Fruit fly (Drosophila melanogaster): ENCODE data around the gene Spase22-23.

The Spase22-23 gene

dm6 chr3R:24252494-24252893, 22.7 kb upstream of the Spase22-23 start, which contains the start of gene beta-PheRS (continued):
- TF ChIP-seq CG12071 (GFP tag; optimal IDR thresholded peaks at IDR 0.05) (no peak), CG3838 (GFP tag; optimal IDR thresholded peaks at IDR 0.05) (no peak), CG16779 (GFP tag; IDR thresholded peaks at IDR 0.05) (no peak), CG8388 (GFP tag; optimal IDR thresholded peaks at IDR 0.05) (peak; percentile 86), CTCF (GFP tag; optimal IDR thresholded peaks at IDR 0.05) (no peak), C15 (GFP tag; IDR thresholded peaks at IDR 0.05) (0 out of 3 replicates have a peak, but pooled peaks have one; percentile 57), chn (GFP tag; optimal IDR thresholded peaks at IDR 0.05) (peak; percentile 34), Max (GFP tag; optimal IDR thresholded peaks at IDR 0.05) (peak; percentile 73), ssp (GFP tag; IDR thresholded peaks at IDR 0.05) (peak; percentile 98), NC2α (GFP tag; optimal IDR thresholded peaks at IDR 0.05) (no peak), CG6254 (GFP tag; optimal IDR thresholded peaks at IDR 0.05) (no peak), CG3407 (GFP tag; optimal IDR thresholded peaks at IDR 0.05) (no peak), tio (GFP tag; optimal IDR thresholded peaks at IDR 0.05) (no peak), CG2129 (GFP tag; IDR thresholded peaks at IDR 0.05; ENCODE audit: partially characterized antibody) (peak; percentile 63), gcm2 (GFP tag; optimal IDR thresholded peaks at IDR 0.05) (no peak), Taf1 (GFP tag; IDR thresholded peaks at IDR 0.05) (no peak), pum (GFP tag; optimal IDR thresholded peaks at IDR 0.05) (peak; percentile 8), bbx (GFP tag; IDR thresholded peaks at IDR 0.05; ENCODE audit: partially characterized antibody) (peak; percentile 92), CG18262 (tag; optimal IDR thresholded peaks at IDR 0.05) (no peak), CG4424 (GFP tag; optimal IDR thresholded peaks at IDR 0.05) (no peak), CG34224 (GFP tag; IDR thresholded peaks at IDR 0.05; ENCODE audit: partially characterized antibody) (peak; percentile 91), Dfd (GFP tag; optimal IDR thresholded peaks at IDR 0.05) (no peak), Xbp1 (GFP tag; optimal IDR thresholded peaks at IDR 0.05) (peak; percentile 72), sna (GFP tag; IDR thresholded peaks at IDR 0.05; ENCODE audit: partially characterized antibody) (peak; percentile 90), CG2120 (GFP tag; optimal IDR thresholded peaks at IDR 0.05) (peak; percentile 75), CG11093 (GFP tag; IDR thresholded peaks at IDR 0.05) (no peak), disco-r (GFP tag; optimal IDR thresholded peaks at IDR 0.05) (no peak), CG31365 (tag; optimal IDR thresholded peaks at IDR 0.05) (no peak), gem (tag; optimal IDR thresholded peaks at IDR 0.05) (no peak), nmo (GFP tag; optimal IDR thresholded peaks at IDR 0.05) (peak; percentile 78), sc (optimal IDR thresholded peaks at IDR 0.05) (no peak), sc (GFP tag; optimal IDR thresholded peaks at IDR 0.05) (no peak), CG12391 (tag; optimal IDR thresholded peaks at IDR 0.05) (peak; percentile 76), Myb (GFP tag; optimal IDR thresholded peaks at IDR 0.05) (peak; percentile 63), dysf (GFP tag; IDR thresholded peaks at IDR 0.05) (0 out of 3 replicates have a peak, but pooled peaks have one; percentile 46), bowl (GFP tag; IDR thresholded peaks at IDR 0.05) (peak; percentile 40; the same call in 1 of the 2 replicates), CkIIα-i1 (GFP tag; IDR thresholded peaks at IDR 0.05) (no peak), Atf3 (GFP tag; optimal IDR thresholded peaks at IDR 0.05) (peak; percentile 2), dmrt99B (tag; optimal IDR thresholded peaks at IDR 0.05) (no peak), Stat92E (GFP tag; optimal IDR thresholded peaks at IDR 0.05) (no peak), CG30020 (tag; optimal IDR thresholded peaks at IDR 0.05) (peak; percentile 92), lilli (GFP tag; optimal IDR thresholded peaks at IDR 0.05) (peak; percentile 66), Poxn (GFP tag; IDR thresholded peaks at IDR 0.05) (no peak), CG4617 (GFP tag; optimal IDR thresholded peaks at IDR 0.05; ENCODE audit: borderline replicate concordance) (peak; percentile 90), Awh (GFP tag; IDR thresholded peaks at IDR 0.05) (no peak), CG18011 (GFP tag; optimal IDR thresholded peaks at IDR 0.05) (no peak), Rx (GFP tag; IDR thresholded peaks at IDR 0.05) (0 out of 2 replicates have a peak, but pooled peaks have one; percentile 30), sqz (GFP tag; optimal IDR thresholded peaks at IDR 0.05) (no peak), jigr1 (GFP tag; IDR thresholded peaks at IDR 0.05) (no peak), CG6654 (GFP tag; optimal IDR thresholded peaks at IDR 0.05) (no peak), Sry-δ (GFP tag; optimal IDR thresholded peaks at IDR 0.05) (peak; percentile 81), MBD-R2 (GFP tag; IDR thresholded peaks at IDR 0.05) (peak; percentile 99)
